Fruit fly (Drosophila melanogaster) whole organism, embryonic: ENCODE data around the gene CG18265.

ENCODE experiments used
- Aef1 ChIP-seq: fragments of 200-800 bp; sonication (Bioruptor generic); IDR thresholded peaks from 3 replicates; pipeline ENCODE4 v1.3.6; 2022; ENCODE audit warnings: missing biosample characterization, missing genetic modification characterization
- B-H1 ChIP-seq: fragments of 200-800 bp; sonication (Bioruptor generic); IDR thresholded peaks from 3 replicates; pipeline ENCODE4 v1.3.6; 2022; ENCODE audit warnings: missing biosample characterization, missing genetic modification characterization
- CG10543 ChIP-seq: fragments of 200-800 bp; sonication (Bioruptor generic); optimal IDR thresholded peaks from 3 replicates; lab custom pipeline; 2017; ENCODE audit warnings: missing biosample characterization, mild to moderate bottlenecking, missing genetic modification characterization, moderate library complexity
- CG11696 ChIP-seq: fragments of 200-800 bp; sonication (Bioruptor generic); IDR thresholded peaks from 2 replicates; pipeline ENCODE4 v1.3.6; 2022; ENCODE audit warnings: missing biosample characterization, missing genetic modification characterization
- CG12219 ChIP-seq: fragments of 200-800 bp; sonication (Bioruptor generic); optimal IDR thresholded peaks from 3 replicates; lab custom pipeline; 2018; ENCODE audit warnings: missing biosample characterization, mild to moderate bottlenecking, missing genetic modification characterization
- CG14710 ChIP-seq: fragments of 200-800 bp; sonication (Bioruptor generic); optimal IDR thresholded peaks from 3 replicates; lab custom pipeline; 2019; ENCODE audit warnings: missing biosample characterization, mild to moderate bottlenecking, missing genetic modification characterization, moderate library complexity
- CG14860 ChIP-seq: fragments of 200-800 bp; sonication (Bioruptor generic); IDR thresholded peaks from 3 replicates; pipeline ENCODE4 v1.3.6; 2022; ENCODE audit warnings: missing biosample characterization, missing genetic modification characterization; ENCODE audit not compliant: partially characterized antibody
- CG15011 ChIP-seq: fragments of 200-800 bp; sonication (Bioruptor generic); optimal IDR thresholded peaks from 3 replicates; lab custom pipeline; 2018; ENCODE audit warnings: missing biosample characterization, mild to moderate bottlenecking, missing genetic modification characterization
- CG15479 ChIP-seq: fragments of 200-800 bp; sonication (Bioruptor generic); optimal IDR thresholded peaks from 3 replicates; lab custom pipeline; 2019; ENCODE audit warnings: missing biosample characterization, mild to moderate bottlenecking, missing genetic modification characterization, moderate library complexity
- CG15514 ChIP-seq: fragments of 200-800 bp; sonication (Bioruptor generic); optimal IDR thresholded peaks from 3 replicates; lab custom pipeline; 2017; ENCODE audit warnings: missing biosample characterization, missing genetic modification characterization, mild to moderate bottlenecking, moderate library complexity, missing genetic modification reagents
- CG16813 ChIP-seq: fragments of 200-800 bp; sonication (Bioruptor generic); IDR thresholded peaks from 3 replicates; pipeline ENCODE4 v1.3.6; 2022; ENCODE audit warnings: missing biosample characterization, missing genetic modification characterization; ENCODE audit not compliant: partially characterized antibody
- CG17829 ChIP-seq: fragments of 200-800 bp; optimal IDR thresholded peaks from 2 replicates; lab custom pipeline; 2019; ENCODE audit warnings: missing biosample characterization, mild to moderate bottlenecking, missing genetic modification characterization, moderate library complexity
- CG18011 ChIP-seq: fragments of 200-800 bp; sonication (Bioruptor generic); optimal IDR thresholded peaks from 2 replicates; lab custom pipeline; 2017; ENCODE audit warnings: missing biosample characterization, missing genetic modification characterization, mild to moderate bottlenecking, moderate library complexity, missing genotype
- CG2120 ChIP-seq: fragments of 200-800 bp; sonication (Bioruptor generic); optimal IDR thresholded peaks from 3 replicates; lab custom pipeline; 2016; ENCODE audit warnings: missing biosample characterization, missing genetic modification characterization
- CG31441 ChIP-seq: fragments of 200-800 bp; sonication (Bioruptor generic); IDR thresholded peaks from 2 replicates; pipeline ENCODE4 v1.3.6; 2022; ENCODE audit warnings: missing biosample characterization, missing genetic modification characterization
- CG34376 ChIP-seq: fragments of 200-800 bp; sonication (Bioruptor generic); optimal IDR thresholded peaks from 2 replicates; lab custom pipeline; 2018; ENCODE audit warnings: missing biosample characterization, mild to moderate bottlenecking, missing genetic modification characterization
- CG4360 ChIP-seq: fragments of 200-800 bp; sonication (Bioruptor generic); IDR thresholded peaks from 2 replicates; pipeline ENCODE4 v1.3.6; 2022; ENCODE audit warnings: missing biosample characterization, missing genetic modification characterization
- CG6272 ChIP-seq: fragments of 200-800 bp; sonication (Bioruptor generic); IDR thresholded peaks from 2 replicates; pipeline ENCODE4 v1.3.6; 2022; ENCODE audit warnings: missing biosample characterization, missing genetic modification characterization
- CG8089 ChIP-seq: fragments of 200-800 bp; sonication (Bioruptor generic); optimal IDR thresholded peaks from 3 replicates; lab custom pipeline; 2016; ENCODE audit warnings: missing biosample characterization, missing genetic modification characterization
- CG8924 ChIP-seq: fragments of 200-800 bp; optimal IDR thresholded peaks from 3 replicates; lab custom pipeline; 2019; ENCODE audit warnings: missing biosample characterization, mild to moderate bottlenecking, missing genetic modification characterization, moderate library complexity
- CkIIα-i1 ChIP-seq: fragments of 200-800 bp; sonication (Bioruptor generic); IDR thresholded peaks from 2 replicates; pipeline ENCODE4 v1.3.6; 2022; ENCODE audit warnings: missing biosample characterization, missing genetic modification characterization
- CoRest ChIP-seq: fragments of 200-800 bp; sonication (Bioruptor generic); optimal IDR thresholded peaks from 3 replicates; lab custom pipeline; 2018; ENCODE audit warnings: missing biosample characterization, mild to moderate bottlenecking, missing genetic modification characterization, moderate library complexity
- Dad ChIP-seq: fragments of 200-800 bp; sonication (Bioruptor generic); optimal IDR thresholded peaks from 3 replicates; lab custom pipeline; 2016; ENCODE audit warnings: missing biosample characterization, missing genetic modification characterization
- E2f1 ChIP-seq: fragments of 200-800 bp; sonication (Bioruptor generic); IDR thresholded peaks from 2 replicates; pipeline ENCODE4 v1.3.6; 2022; ENCODE audit warnings: missing biosample characterization, missing genetic modification characterization
- Ets65A ChIP-seq: fragments of 200-800 bp; sonication (Bioruptor generic); peaks from one replicate; lab custom pipeline; 2016; ENCODE audit warnings: missing biosample characterization, missing genetic modification characterization
- Ets97D ChIP-seq: fragments of 200-800 bp; sonication (Bioruptor generic); optimal IDR thresholded peaks from 3 replicates; lab custom pipeline; 2016; ENCODE audit warnings: missing biosample characterization, missing genetic modification characterization
- H15 ChIP-seq: fragments of 200-800 bp; sonication (Bioruptor generic); IDR thresholded peaks from 3 replicates; pipeline ENCODE4 v1.3.6; 2022; ENCODE audit warnings: missing biosample characterization, missing genetic modification characterization
- NK7.1 ChIP-seq: fragments of 200-800 bp; sonication (Bioruptor generic); optimal IDR thresholded peaks from 3 replicates; lab custom pipeline; 2016; ENCODE audit warnings: missing biosample characterization, missing genetic modification characterization
- Rfx ChIP-seq: fragments of 200-800 bp; sonication (Bioruptor generic); IDR thresholded peaks from 2 replicates; pipeline ENCODE4 v1.3.6; 2022; ENCODE audit warnings: missing biosample characterization, missing genetic modification characterization
- Sin3A ChIP-seq: fragments of >200 bp; optimal IDR thresholded peaks from 2 replicates; lab custom pipeline; 2018
- Sry-δ ChIP-seq: fragments of 200-800 bp; sonication (Bioruptor generic); optimal IDR thresholded peaks from 2 replicates; lab custom pipeline; 2016; ENCODE audit warnings: missing biosample characterization, missing genetic modification characterization
- ase ChIP-seq: fragments of 200-800 bp; sonication (Bioruptor generic); IDR thresholded peaks from 3 replicates; pipeline ENCODE4 v1.3.6; 2022; ENCODE audit warnings: missing biosample characterization, missing genetic modification characterization
- bigmax ChIP-seq: fragments of 200-800 bp; sonication (Bioruptor generic); optimal IDR thresholded peaks from 2 replicates; lab custom pipeline; 2018; ENCODE audit warnings: missing biosample characterization, mild to moderate bottlenecking, missing genetic modification characterization
- bowl ChIP-seq: fragments of 200-800 bp; sonication (Bioruptor generic); IDR thresholded peaks from 2 replicates; pipeline ENCODE4 v1.3.6; 2022; ENCODE audit warnings: missing biosample characterization, missing genetic modification characterization
- cato ChIP-seq: fragments of 200-800 bp; sonication (Bioruptor generic); optimal IDR thresholded peaks from 2 replicates; lab custom pipeline; 2016; ENCODE audit warnings: missing biosample characterization, missing genetic modification characterization, borderline replicate concordance
- dan ChIP-seq: fragments of 200-800 bp; sonication (Bioruptor generic); IDR thresholded peaks from 2 replicates; pipeline ENCODE4 v1.3.6; 2022; ENCODE audit warnings: missing biosample characterization, missing genetic modification characterization
- dimm ChIP-seq: fragments of 200-800 bp; sonication (Bioruptor generic); IDR thresholded peaks from 2 replicates; pipeline ENCODE4 v1.3.6; 2022; ENCODE audit warnings: missing biosample characterization, missing genetic modification characterization
- dmrt11E ChIP-seq: fragments of 200-800 bp; sonication (Bioruptor generic); optimal IDR thresholded peaks from 3 replicates; lab custom pipeline; 2018; ENCODE audit warnings: missing biosample characterization, mild to moderate bottlenecking, missing genetic modification characterization, moderate library complexity
- hb ChIP-seq: fragments of 200-800 bp; sonication (Bioruptor generic); IDR thresholded peaks from 3 replicates; pipeline ENCODE4 v1.3.6; 2022; ENCODE audit warnings: missing biosample characterization, missing genetic modification characterization; ENCODE audit not compliant: partially characterized antibody
- kni ChIP-seq: fragments of 200-800 bp; sonication (Bioruptor generic); optimal IDR thresholded peaks from 3 replicates; lab custom pipeline; 2017; ENCODE audit warnings: mild to moderate bottlenecking, missing biosample characterization, missing genetic modification reagents, missing genetic modification characterization
- lov ChIP-seq, 2 experiments: fragments of 200-800 bp in 1 of 2; fragments of >200 bp in 1 of 2; sonication (Bioruptor generic) in 1 of 2; IDR thresholded peaks in 1 of 2; optimal IDR thresholded peaks in 1 of 2; 2 replicates in 1 of 2; 3 replicates in 1 of 2; pipeline versions ENCODE4 v1.3.6 to Lab custom; 2017 to 2022; ENCODE audit warnings: missing biosample characterization in 1 of 2, missing genetic modification characterization in 1 of 2
- repo ChIP-seq: fragments of 200-800 bp; sonication (Bioruptor generic); optimal IDR thresholded peaks from 2 replicates; lab custom pipeline; 2016; ENCODE audit warnings: missing biosample characterization, missing genetic modification characterization
- sc ChIP-seq, 3 experiments: fragments of >200 bp in 2 of 3; fragments of 200-800 bp in 1 of 3; sonication (Bioruptor generic) in 1 of 3; optimal IDR thresholded peaks; 2 replicates in 2 of 3; 3 replicates in 1 of 3; lab custom pipeline; 2017; ENCODE audit warnings: mild to moderate bottlenecking in 1 of 3, missing biosample characterization in 1 of 3, missing genetic modification characterization in 1 of 3, missing genetic modification reagents in 1 of 3
- slbo ChIP-seq: fragments of 200-800 bp; sonication (Bioruptor generic); IDR thresholded peaks from 2 replicates; pipeline ENCODE4 v1.3.6; 2022; ENCODE audit warnings: missing biosample characterization, missing genetic modification characterization
- tgo ChIP-seq: fragments of 200-800 bp; sonication (Bioruptor generic); IDR thresholded peaks from 3 replicates; pipeline ENCODE4 v1.3.6; 2022; ENCODE audit warnings: missing biosample characterization, missing genetic modification characterization
- tin ChIP-seq: fragments of 200-800 bp; sonication (Bioruptor generic); optimal IDR thresholded peaks from 3 replicates; lab custom pipeline; 2016; ENCODE audit warnings: missing biosample characterization, missing genetic modification characterization
- yki ChIP-seq: fragments of >200 bp; optimal IDR thresholded peaks from 3 replicates; lab custom pipeline; 2018

CG18265 gene

dm6 chr3L:17486794-17487726 lies 47.9 kb downstream of the CG18265 start, which contains the start of gene Oatp74D (continued):
- TF ChIP-seq H15 (GFP tag; lab: Robert Waterston, UW) (0 out of 3 replicates have a peak, but pooled peaks have one; percentile 5), ase (GFP tag; lab: Robert Waterston, UW) (no peak; the same call in 2 of the 3 replicates), CG31441 (GFP tag; lab: Robert Waterston, UW) (no peak), NK7.1 (GFP tag; lab: Kevin White, UChicago) (no peak), dan (GFP tag; lab: Robert Waterston, UW) (no peak), CG11696 (peak; percentile 39; the same call in 1 of the 2 replicates), CG15011 (GFP tag; lab: Kevin White, UChicago) (peak; percentile 21), Sry-δ (GFP tag; lab: Kevin White, UChicago) (peak; percentile 14), CG10543 (GFP tag; lab: Kevin White, UChicago) (peak; percentile 92), hb (GFP tag; lab: Robert Waterston, UW) (no peak), tin (GFP tag; lab: Kevin White, UChicago) (no peak), slbo (GFP tag; lab: Robert Waterston, UW) (peak; percentile 69), E2f1 (GFP tag; lab: Robert Waterston, UW) (peak; percentile 43; the same call in 1 of the 2 replicates), CoRest (peak; percentile 16), sc (optimal IDR thresholded peaks at IDR 0.05; lab: Kevin White, UChicago) (no peak), sc (GFP tag; optimal IDR thresholded peaks at IDR 0.05; lab: Kevin White, UChicago) (peak; percentile 7), dimm (GFP tag; lab: Robert Waterston, UW) (no peak), CG14860 (no peak), CG16813 (GFP tag; lab: Robert Waterston, UW) (no peak; the same call in 2 of the 3 replicates), Aef1 (GFP tag; lab: Robert Waterston, UW) (no peak), repo (GFP tag; lab: Kevin White, UChicago) (no peak), CG2120 (GFP tag; lab: Kevin White, UChicago) (peak; percentile 70), Ets97D (GFP tag; lab: Kevin White, UChicago) (no peak), B-H1 (GFP tag; lab: Robert Waterston, UW) (no peak; the same call in 2 of the 3 replicates), CG14710 (tag; lab: Kevin White, UChicago) (peak; percentile 32), CG6272 (no peak), CkIIα-i1 (GFP tag; lab: Robert Waterston, UW) (no peak), CG8924 (tag; lab: Kevin White, UChicago) (peak; percentile 75), kni (peak; percentile 98), bowl (GFP tag; lab: Robert Waterston, UW) (0 out of 2 replicates have a peak, but pooled peaks have one; percentile 19), CG4360 (GFP tag; lab: Robert Waterston, UW) (peak; percentile 88), Dad (GFP tag; lab: Kevin White, UChicago) (no peak), dmrt11E (tag; lab: Kevin White, UChicago) (peak; percentile 50), tgo (0 out of 3 replicates have a peak, but pooled peaks have one; percentile 16), lov (optimal IDR thresholded peaks at IDR 0.05; lab: Kevin White, UChicago) (no peak), lov (GFP tag; IDR thresholded peaks at IDR 0.05; lab: Robert Waterston, UW) (0 out of 3 replicates have a peak, but pooled peaks have one; percentile 30), Ets65A (peak; percentile 74), Rfx (GFP tag; lab: Robert Waterston, UW) (peak; percentile 64; the same call in 1 of the 2 replicates), yki (lab: Kevin White, UChicago) (peak; percentile 64), CG34376 (GFP tag; lab: Kevin White, UChicago) (peak; percentile 83), bigmax (peak; percentile 19), CG17829 (no peak), CG8089 (GFP tag; lab: Kevin White, UChicago) (no peak), CG12219 (GFP tag; lab: Kevin White, UChicago) (peak; percentile 17), CG15514 (GFP tag; lab: Kevin White, UChicago) (peak; percentile 29), CG18011 (peak; percentile 13), cato (GFP tag; lab: Kevin White, UChicago) (peak; percentile 31), Sin3A (lab: Kevin White, UChicago) (no peak), CG15479 (peak; percentile 59)
